Worm (Caenorhabditis elegans): ENCODE results near the gene ctsa-2.

DNA sequence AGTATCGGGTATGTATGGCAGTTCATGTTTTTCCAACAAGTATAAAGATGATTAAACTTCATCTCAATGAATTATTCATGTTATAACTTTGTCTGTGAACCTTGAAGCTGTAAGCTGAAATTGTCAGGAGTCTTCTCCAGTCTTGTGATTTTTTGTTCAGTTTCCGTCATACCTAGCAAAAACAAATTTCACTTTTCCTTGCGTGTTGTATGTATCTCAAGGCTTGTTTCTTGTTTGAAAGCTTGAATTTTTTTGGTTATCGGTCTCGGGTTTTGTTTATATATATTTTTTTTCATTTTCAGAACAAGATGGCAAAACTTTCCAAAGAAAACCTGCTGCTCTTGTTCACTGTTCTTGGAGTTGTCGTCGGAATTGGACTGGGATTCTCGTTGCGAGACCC lies 27.3 kb downstream of the ctsa-2 start, which contains the start of gene glt-4:
- TF ChIP-seq ztf-11 (tag; optimal IDR thresholded peaks at IDR 0.05) = no peak
- TF ChIP-seq vab-7 (GFP tag; IDR thresholded peaks at IDR 0.05) = no peak
